Fruit fly (Drosophila melanogaster) whole organism, embryonic: Measurements from ENCODE around the gene CG33796.

Experiments
- Abd-B ChIP-seq: fragments of 200-800 bp; sonication (Bioruptor generic); optimal IDR thresholded peaks from 2 replicates; lab custom pipeline; 2018; ENCODE audit warnings: missing biosample characterization, mild to moderate bottlenecking, missing genetic modification characterization, moderate library complexity
- Adf1 ChIP-seq: fragments of 200-800 bp; sonication (Bioruptor generic); IDR thresholded peaks from 2 replicates; pipeline ENCODE4 v1.3.6; 2022; ENCODE audit warnings: missing biosample characterization, missing genetic modification characterization
- Atf6 ChIP-seq: fragments of 200-800 bp; sonication (Bioruptor generic); IDR thresholded peaks from 2 replicates; pipeline ENCODE4 v1.3.6; 2022; ENCODE audit warnings: missing biosample characterization, missing genetic modification characterization
- CG10267 ChIP-seq: fragments of 200-800 bp; sonication (Bioruptor generic); optimal IDR thresholded peaks from 2 replicates; lab custom pipeline; 2018; ENCODE audit warnings: missing biosample characterization, mild to moderate bottlenecking, missing genetic modification characterization, moderate library complexity
- CG10565 ChIP-seq: fragments of 200-800 bp; sonication (Bioruptor generic); optimal IDR thresholded peaks from 3 replicates; lab custom pipeline; 2016; ENCODE audit warnings: missing biosample characterization, mild to moderate bottlenecking, missing genetic modification characterization
- CG11504 ChIP-seq: fragments of 200-800 bp; sonication (Bioruptor generic); optimal IDR thresholded peaks from 3 replicates; lab custom pipeline; 2019; ENCODE audit warnings: missing biosample characterization, mild to moderate bottlenecking, missing genetic modification characterization, moderate library complexity
- CG12659 ChIP-seq: fragments of 200-800 bp; sonication (Bioruptor generic); optimal IDR thresholded peaks from 3 replicates; lab custom pipeline; 2017; ENCODE audit warnings: mild to moderate bottlenecking, missing biosample characterization, missing genetic modification reagents, missing genetic modification characterization
- CG13296 ChIP-seq: fragments of 200-800 bp; sonication (Bioruptor generic); optimal IDR thresholded peaks from 3 replicates; lab custom pipeline; 2018; ENCODE audit warnings: missing biosample characterization, mild to moderate bottlenecking, missing genetic modification characterization
- CG16815 ChIP-seq: fragments of 200-800 bp; sonication (Bioruptor generic); optimal IDR thresholded peaks from 3 replicates; lab custom pipeline; 2017; ENCODE audit warnings: missing biosample characterization, mild to moderate bottlenecking, missing genetic modification characterization
- CG18262 ChIP-seq: fragments of 200-800 bp; optimal IDR thresholded peaks from 3 replicates; lab custom pipeline; 2019; ENCODE audit warnings: missing biosample characterization, mild to moderate bottlenecking, missing genetic modification characterization, moderate library complexity
- CG1832 ChIP-seq: fragments of 200-800 bp; sonication (Bioruptor generic); optimal IDR thresholded peaks from 2 replicates; lab custom pipeline; 2017; ENCODE audit warnings: missing biosample characterization, mild to moderate bottlenecking, missing genetic modification characterization, inconsistent platforms
- CG18476 ChIP-seq: fragments of 200-800 bp; sonication (Bioruptor generic); optimal IDR thresholded peaks from 2 replicates; lab custom pipeline; 2016; ENCODE audit warnings: missing biosample characterization, mild to moderate bottlenecking, missing genetic modification characterization
- CG30431 ChIP-seq: fragments of 200-800 bp; sonication (Bioruptor generic); optimal IDR thresholded peaks from 2 replicates; lab custom pipeline; 2017; ENCODE audit warnings: missing biosample characterization, missing genetic modification characterization
- CG3847 ChIP-seq: fragments of 200-800 bp; sonication (Bioruptor generic); IDR thresholded peaks from 2 replicates; pipeline ENCODE4 v1.3.6; 2022; ENCODE audit warnings: missing biosample characterization, missing genetic modification characterization
- CG4328 ChIP-seq: fragments of 200-800 bp; sonication (Bioruptor generic); optimal IDR thresholded peaks from 3 replicates; lab custom pipeline; 2017; ENCODE audit warnings: missing biosample characterization, missing genetic modification reagents, missing genetic modification characterization
- CG4360 ChIP-seq: fragments of 200-800 bp; sonication (Bioruptor generic); IDR thresholded peaks from 2 replicates; pipeline ENCODE4 v1.3.6; 2022; ENCODE audit warnings: missing biosample characterization, missing genetic modification characterization
- CG6791 ChIP-seq: fragments of 200-800 bp; sonication (Bioruptor generic); IDR thresholded peaks from 3 replicates; pipeline ENCODE4 v1.3.6; 2022; ENCODE audit warnings: missing biosample characterization, missing genetic modification characterization; ENCODE audit not compliant: partially characterized antibody
- CG7839 ChIP-seq: fragments of 200-800 bp; sonication (Bioruptor generic); optimal IDR thresholded peaks from 3 replicates; lab custom pipeline; 2018; ENCODE audit warnings: missing biosample characterization, mild to moderate bottlenecking, missing genetic modification characterization, moderate library complexity
- CG9797 ChIP-seq: fragments of 200-800 bp; sonication (Bioruptor generic); optimal IDR thresholded peaks from 3 replicates; lab custom pipeline; 2018; ENCODE audit warnings: missing biosample characterization, mild to moderate bottlenecking, missing genetic modification characterization
- CHES-1-like ChIP-seq: fragments of 200-800 bp; sonication (Bioruptor generic); optimal IDR thresholded peaks from 2 replicates; lab custom pipeline; 2016; ENCODE audit warnings: missing biosample characterization, missing genetic modification characterization
- E2f2 ChIP-seq: fragments of 200-800 bp; sonication (Bioruptor generic); IDR thresholded peaks from 2 replicates; pipeline ENCODE4 v1.3.6; 2022; ENCODE audit warnings: missing biosample characterization, missing genetic modification characterization
- Lhr ChIP-seq: fragments of 200-800 bp; sonication (Bioruptor generic); optimal IDR thresholded peaks from 3 replicates; lab custom pipeline; 2017; ENCODE audit warnings: mild to moderate bottlenecking, missing biosample characterization, missing genetic modification reagents, missing genetic modification characterization
- Max ChIP-seq: fragments of 200-800 bp; sonication (Bioruptor generic); optimal IDR thresholded peaks from 2 replicates; lab custom pipeline; 2016; ENCODE audit warnings: missing biosample characterization, mild to moderate bottlenecking, missing genetic modification characterization
- Mes4 ChIP-seq: fragments of 200-800 bp; sonication (Bioruptor generic); optimal IDR thresholded peaks from 2 replicates; lab custom pipeline; 2016; ENCODE audit warnings: missing biosample characterization, missing genetic modification characterization
- Myb ChIP-seq: fragments of 200-800 bp; sonication (Bioruptor generic); optimal IDR thresholded peaks from 2 replicates; lab custom pipeline; 2016; ENCODE audit warnings: missing biosample characterization, missing genetic modification characterization
- NFAT ChIP-seq: fragments of 200-800 bp; sonication (Bioruptor generic); IDR thresholded peaks from 2 replicates; pipeline ENCODE4 v1.3.6; 2022; ENCODE audit warnings: missing biosample characterization, missing genetic modification characterization
- Nf-YA ChIP-seq: fragments of 200-800 bp; sonication (Bioruptor generic); IDR thresholded peaks from 2 replicates; pipeline ENCODE4 v1.3.6; 2022; ENCODE audit warnings: missing biosample characterization, missing genetic modification characterization
- Side ChIP-seq: fragments of 200-800 bp; sonication (Bioruptor generic); optimal IDR thresholded peaks from 2 replicates; lab custom pipeline; 2016; ENCODE audit warnings: missing biosample characterization, missing genetic modification characterization
- Xrp1 ChIP-seq: fragments of 200-800 bp; sonication (Bioruptor generic); IDR thresholded peaks from 2 replicates; pipeline ENCODE4 v1.3.6; 2022; ENCODE audit warnings: missing biosample characterization, missing genetic modification characterization
- ara ChIP-seq: fragments of 200-800 bp; sonication (Bioruptor generic); IDR thresholded peaks from 2 replicates; pipeline ENCODE4 v1.3.6; 2022; ENCODE audit warnings: missing biosample characterization, missing genetic modification characterization
- cato ChIP-seq: fragments of 200-800 bp; sonication (Bioruptor generic); optimal IDR thresholded peaks from 2 replicates; lab custom pipeline; 2016; ENCODE audit warnings: missing biosample characterization, missing genetic modification characterization, borderline replicate concordance
- dysf ChIP-seq: fragments of 200-800 bp; sonication (Bioruptor generic); IDR thresholded peaks from 3 replicates; pipeline ENCODE4 v1.3.6; 2022; ENCODE audit warnings: missing biosample characterization, missing genetic modification characterization
- en ChIP-seq: fragments of 200-800 bp; sonication (Bioruptor generic); optimal IDR thresholded peaks from 2 replicates; lab custom pipeline; 2016; ENCODE audit warnings: missing biosample characterization, missing genetic modification characterization
- fd64A ChIP-seq: fragments of 200-800 bp; sonication (Bioruptor generic); optimal IDR thresholded peaks from 3 replicates; lab custom pipeline; 2018; ENCODE audit warnings: missing biosample characterization, mild to moderate bottlenecking, missing genetic modification characterization
- hkb ChIP-seq, 2 experiments: fragments of 200-800 bp in 1 of 2; fragments of >200 bp in 1 of 2; sonication (Bioruptor generic) in 1 of 2; IDR thresholded peaks in 1 of 2; optimal IDR thresholded peaks in 1 of 2; 2 replicates each; pipeline versions ENCODE4 v1.3.6 to Lab custom; 2017 to 2022; ENCODE audit warnings: missing biosample characterization in 1 of 2, missing genetic modification characterization in 1 of 2
- inv ChIP-seq: fragments of 200-800 bp; sonication (Bioruptor generic); IDR thresholded peaks from 2 replicates; pipeline ENCODE4 v1.3.6; 2022; ENCODE audit warnings: missing biosample characterization, missing genetic modification characterization; ENCODE audit not compliant: partially characterized antibody
- ken ChIP-seq: fragments of 200-800 bp; sonication (Bioruptor generic); IDR thresholded peaks from 3 replicates; pipeline ENCODE4 v1.3.6; 2022; ENCODE audit warnings: missing biosample characterization, missing genetic modification characterization
- lab ChIP-seq: fragments of 200-800 bp; sonication (Bioruptor generic); optimal IDR thresholded peaks from 3 replicates; lab custom pipeline; 2017; ENCODE audit warnings: missing biosample characterization, missing genetic modification characterization, mild to moderate bottlenecking, moderate library complexity, missing genetic modification reagents
- maf-S ChIP-seq: fragments of 200-800 bp; sonication (Bioruptor generic); optimal IDR thresholded peaks from 2 replicates; lab custom pipeline; 2016; ENCODE audit warnings: missing biosample characterization, missing genetic modification characterization
- mld ChIP-seq: fragments of 200-800 bp; sonication (Bioruptor generic); IDR thresholded peaks from 3 replicates; pipeline ENCODE4 v1.3.6; 2022; ENCODE audit warnings: missing biosample characterization, missing genetic modification characterization; ENCODE audit not compliant: partially characterized antibody
- nerfin-1 ChIP-seq: fragments of 200-800 bp; sonication (Bioruptor generic); optimal IDR thresholded peaks from 3 replicates; lab custom pipeline; 2019; ENCODE audit warnings: missing biosample characterization, mild to moderate bottlenecking, missing genetic modification characterization, moderate library complexity
- p53 ChIP-seq: fragments of 200-800 bp; sonication (Bioruptor generic); optimal IDR thresholded peaks from 2 replicates; lab custom pipeline; 2016; ENCODE audit warnings: missing biosample characterization, missing genetic modification characterization
- schlank ChIP-seq: fragments of 200-800 bp; sonication (Bioruptor generic); optimal IDR thresholded peaks from 2 replicates; lab custom pipeline; 2018; ENCODE audit warnings: missing biosample characterization, mild to moderate bottlenecking, missing genetic modification characterization
- so ChIP-seq: fragments of 200-800 bp; sonication (Bioruptor generic); IDR thresholded peaks from 3 replicates; pipeline ENCODE4 v1.3.6; 2022; ENCODE audit warnings: missing biosample characterization, missing genetic modification characterization
- trem ChIP-seq: fragments of 200-800 bp; optimal IDR thresholded peaks from 3 replicates; lab custom pipeline; 2019; ENCODE audit warnings: missing biosample characterization, mild to moderate bottlenecking, missing genetic modification characterization, moderate library complexity
- trh ChIP-seq: fragments of 200-800 bp; sonication (Bioruptor generic); optimal IDR thresholded peaks from 2 replicates; lab custom pipeline; 2016; ENCODE audit warnings: missing biosample characterization, missing genetic modification characterization
- twi ChIP-seq: fragments of 200-800 bp; optimal IDR thresholded peaks from 2 replicates; lab custom pipeline; 2019; ENCODE audit warnings: missing biosample characterization, mild to moderate bottlenecking, missing genetic modification characterization, moderate library complexity
- tx ChIP-seq: fragments of 200-800 bp; sonication (Bioruptor generic); optimal IDR thresholded peaks from 2 replicates; lab custom pipeline; 2016; ENCODE audit warnings: missing biosample characterization, missing genetic modification characterization
- unpg ChIP-seq: fragments of 200-800 bp; sonication (Bioruptor generic); optimal IDR thresholded peaks from 3 replicates; lab custom pipeline; 2018; ENCODE audit warnings: missing biosample characterization, mild to moderate bottlenecking, missing genetic modification characterization, moderate library complexity
- yki ChIP-seq: fragments of >200 bp; optimal IDR thresholded peaks from 3 replicates; lab custom pipeline; 2018
- zen2 ChIP-seq: fragments of 200-800 bp; sonication (Bioruptor generic); IDR thresholded peaks from 3 replicates; pipeline ENCODE4 v1.3.6; 2022; ENCODE audit warnings: missing biosample characterization, missing genetic modification characterization; ENCODE audit not compliant: partially characterized antibody

CG33796 gene

DNA sequence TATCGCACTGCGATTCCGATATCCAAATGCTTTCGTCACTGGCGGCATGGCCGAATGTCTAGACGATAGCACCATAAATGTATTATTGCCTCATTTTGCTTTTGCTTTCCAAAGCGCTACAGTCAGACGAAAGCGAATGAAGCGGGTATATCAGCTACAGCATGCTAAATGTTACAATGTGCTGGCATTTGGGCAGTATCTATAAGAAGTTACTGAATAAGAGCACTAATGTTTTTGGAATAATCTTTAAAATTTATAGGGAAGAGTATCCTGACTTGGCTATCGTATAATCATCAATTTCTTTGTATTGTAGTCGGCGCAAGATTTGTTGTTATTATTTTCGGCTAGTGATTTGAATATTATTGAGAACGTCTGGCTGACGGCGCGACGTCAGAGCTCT lies 33.3 kb upstream of the CG33796 start (continued):
- peak; percentile 81 for TF ChIP-seq unpg
- no peak for TF ChIP-seq CG6791 (GFP tag; lab: Robert Waterston, UW)
- peak; percentile 58 for TF ChIP-seq schlank
- TF ChIP-seq CG4328: peak; percentile 7
- TF ChIP-seq CG11504 (tag; lab: Kevin White, UChicago): peak; percentile 84
- TF ChIP-seq CG18262 (tag; lab: Kevin White, UChicago): peak; percentile 53
- TF ChIP-seq cato (GFP tag; lab: Kevin White, UChicago): peak; percentile 25
- TF ChIP-seq CG9797 (GFP tag; lab: Kevin White, UChicago): no peak
- TF ChIP-seq twi (tag; lab: Kevin White, UChicago): no peak
- TF ChIP-seq en (GFP tag; lab: Kevin White, UChicago): peak; percentile 70
- TF ChIP-seq Side (GFP tag; lab: Kevin White, UChicago): peak; percentile 64
- TF ChIP-seq CG7839: peak; percentile 90
- TF ChIP-seq lab (GFP tag; lab: Kevin White, UChicago): peak; percentile 93
- no peak for TF ChIP-seq inv (GFP tag; lab: Robert Waterston, UW)
- no peak for TF ChIP-seq fd64A
- no peak for TF ChIP-seq CG1832 (GFP tag; lab: Kevin White, UChicago)
- TF ChIP-seq dysf (GFP tag; lab: Robert Waterston, UW): peak; percentile 92
- peak; percentile 5 for TF ChIP-seq trem
- TF ChIP-seq Myb (GFP tag; lab: Kevin White, UChicago): peak; percentile 72
- TF ChIP-seq Mes4 (GFP tag; lab: Kevin White, UChicago): peak; percentile 9
- peak; percentile 43 for TF ChIP-seq CG10267 (tag; lab: Kevin White, UChicago)
- TF ChIP-seq Abd-B (GFP tag; lab: Kevin White, UChicago): peak; percentile 81
- TF ChIP-seq CG10565 (GFP tag; lab: Kevin White, UChicago): no peak
- no peak for TF ChIP-seq trh (GFP tag; lab: Kevin White, UChicago)
- TF ChIP-seq CG13296 (GFP tag; lab: Kevin White, UChicago): peak; percentile 74
- no peak for TF ChIP-seq hkb (optimal IDR thresholded peaks at IDR 0.05; lab: Kevin White, UChicago)
- TF ChIP-seq hkb (GFP tag; IDR thresholded peaks at IDR 0.05; lab: Robert Waterston, UW): peak; percentile 81
- peak; percentile 79 for TF ChIP-seq Xrp1 (GFP tag; lab: Robert Waterston, UW)
- TF ChIP-seq CHES-1-like: peak; percentile 50
- no peak for TF ChIP-seq mld
- peak; percentile 68 for TF ChIP-seq CG16815 (GFP tag; lab: Kevin White, UChicago)
- TF ChIP-seq zen2 (GFP tag; lab: Robert Waterston, UW): no peak
- TF ChIP-seq p53 (GFP tag; lab: Kevin White, UChicago): no peak
- no peak for TF ChIP-seq CG4360 (GFP tag; lab: Robert Waterston, UW)
- TF ChIP-seq CG30431 (GFP tag; lab: Kevin White, UChicago): peak; percentile 53
- peak; percentile 84 for TF ChIP-seq CG3847
- TF ChIP-seq Nf-YA (GFP tag; lab: Robert Waterston, UW): peak; percentile 61; the same call in 1 of the 2 replicates
- TF ChIP-seq yki (lab: Kevin White, UChicago): no peak
- TF ChIP-seq NFAT (GFP tag; lab: Robert Waterston, UW): peak; percentile 87
- peak; percentile 84 for TF ChIP-seq CG18476
- TF ChIP-seq Lhr (GFP tag; lab: Kevin White, UChicago): no peak
- peak; percentile 59 for TF ChIP-seq tx (GFP tag; lab: Kevin White, UChicago)
- peak; percentile 26 for TF ChIP-seq nerfin-1
- peak; percentile 87 for TF ChIP-seq Atf6 (GFP tag; lab: Robert Waterston, UW)
- TF ChIP-seq E2f2 (GFP tag; lab: Robert Waterston, UW): peak; percentile 59
- no peak for TF ChIP-seq Adf1 (GFP tag; lab: Robert Waterston, UW)
- peak; percentile 74; the same call in 2 of the 3 replicates for TF ChIP-seq ken (GFP tag; lab: Robert Waterston, UW)
- TF ChIP-seq ara: peak; percentile 69
- peak; percentile 67 for TF ChIP-seq CG12659
- TF ChIP-seq maf-S (GFP tag; lab: Kevin White, UChicago): peak; percentile 72
- TF ChIP-seq so (GFP tag; lab: Robert Waterston, UW): peak; percentile 63; the same call in 1 of the 3 replicates
- peak; percentile 63 for TF ChIP-seq Max (GFP tag; lab: Kevin White, UChicago)
